Worm (Caenorhabditis elegans): ENCODE data around the gene srh-142.

The srh-142 gene

DNA sequence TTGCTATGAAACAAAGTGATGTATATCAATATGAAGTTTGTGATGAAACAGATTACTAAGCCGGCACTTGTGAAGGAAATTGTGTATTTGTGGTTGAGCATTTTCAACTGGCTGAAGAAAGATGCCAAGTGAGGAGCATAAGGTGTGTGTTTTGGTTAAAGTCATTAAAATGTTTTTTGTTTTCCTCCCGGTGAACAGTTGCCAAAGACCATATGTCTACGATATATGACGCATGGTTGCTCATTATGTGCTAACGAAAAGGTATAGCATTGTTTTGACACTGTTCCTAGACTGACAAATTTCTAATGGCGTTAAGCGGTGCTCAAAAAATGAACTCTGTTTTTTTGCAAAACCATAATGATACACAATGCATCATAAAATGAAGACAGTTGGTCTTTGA lies 43.8 kb downstream of the srh-142 start, which contains the start of gene str-55:
Gene str-55 (minus strand): TSS at position 101 of the 400 bp plus-strand sequence.
- TF ChIP-seq tlp-1 (tag; optimal IDR thresholded peaks at IDR 0.05), result no peak
- TF ChIP-seq hpl-2 (GFP tag; optimal IDR thresholded peaks at IDR 0.05), result no peak

ce11 chrV:16410521-16410920 lies 50.2 kb downstream of the srh-142 start, which contains the start of gene srh-145:
Gene srh-145 (plus strand): TSS chrV:16410713.
- TF ChIP-seq sptf-1 (tag; optimal IDR thresholded peaks at IDR 0.05), result no peak
- TF ChIP-seq nhr-28 (tag; optimal IDR thresholded peaks at IDR 0.05), result no peak
- no peak for TF ChIP-seq hpl-2 (GFP tag; optimal IDR thresholded peaks at IDR 0.05)
- no peak for TF ChIP-seq lin-13 (GFP tag; optimal IDR thresholded peaks at IDR 0.05)
- TF ChIP-seq aha-1 (tag; optimal IDR thresholded peaks at IDR 0.05), result no peak
- TF ChIP-seq snu-23 (GFP tag; optimal IDR thresholded peaks at IDR 0.05), result no peak
- no peak for TF ChIP-seq ama-1 (optimal IDR thresholded peaks at IDR 0.05)
- no peak for TF ChIP-seq nhr-77 (tag; optimal IDR thresholded peaks at IDR 0.05)
- no peak for TF ChIP-seq sup-37 (GFP tag; optimal IDR thresholded peaks at IDR 0.05)

Data from whole organism, L1 larva.